Worm (Caenorhabditis elegans) whole organism, L4 larva: ENCODE measurements around the gene F09G8.10.
A peak's percentile ranks its signal among the peaks of the same experiment; 100 is the strongest.

Experiments
- daf-8 ChIP-seq: fragments of 200-800 bp; sonication (Bioruptor generic); IDR thresholded peaks from 2 replicates; pipeline ENCODE4 v1.3.6; 2022; ENCODE audit warnings: missing genetic modification characterization, missing compliant biosample characterization
- lin-13 ChIP-seq: fragments of 150-350 bp; optimal IDR thresholded peaks from 2 replicates; lab custom pipeline; 2014; ENCODE audit warnings: missing biosample characterization, missing genetic modification reagents, missing genetic modification characterization
- lin-15B ChIP-seq: fragments of 150-350 bp; sonication (generic microtip); optimal IDR thresholded peaks from 3 replicates; lab custom pipeline; 2014; ENCODE audit warnings: missing biosample characterization, missing genetic modification characterization
- nhr-11 ChIP-seq: fragments of 150-350 bp; optimal IDR thresholded peaks from 2 replicates; lab custom pipeline; 2014; ENCODE audit warnings: missing biosample characterization, missing genetic modification characterization
- nhr-25 ChIP-seq: sonication (generic microtip); optimal IDR thresholded peaks from 2 replicates; lab custom pipeline; 2017; ENCODE audit warnings: missing genetic modification characterization, mild to moderate bottlenecking, missing compliant biosample characterization, antibody characterized with exemption, moderate library complexity, borderline replicate concordance; ENCODE audit not compliant: insufficient read depth
- pqm-1 ChIP-seq: sonication (generic microtip); optimal IDR thresholded peaks from 2 replicates; lab custom pipeline; 2017; ENCODE audit warnings: missing biosample characterization, missing genetic modification characterization
- spr-1 ChIP-seq: sonication (generic microtip); optimal IDR thresholded peaks from 2 replicates; lab custom pipeline; 2016; ENCODE audit warnings: mild to moderate bottlenecking, missing genetic modification characterization, missing compliant biosample characterization
- ztf-11 ChIP-seq: fragments of 150-350 bp; optimal IDR thresholded peaks from 2 replicates; lab custom pipeline; 2014; ENCODE audit warnings: missing biosample characterization, missing genetic modification characterization

- TF ChIP-seq pqm-1 (tag; lab: Kevin White, UChicago) (peak; percentile 39), lin-15B (tag; lab: Kevin White, UChicago) (no peak), nhr-11 (tag; lab: Kevin White, UChicago) (no peak), lin-13 (GFP tag; lab: Kevin White, UChicago) (no peak), ztf-11 (tag; lab: Kevin White, UChicago) (no peak), daf-8 (GFP tag; lab: Robert Waterston, UW) (no peak), nhr-25 (tag; lab: Kevin White, UChicago) (no peak), spr-1 (tag; lab: Kevin White, UChicago) (no peak)
These were observed 34.1 kb downstream of the F09G8.10 start, which contains the start of gene tsp-2 for ce11 chrIII:8237827-8238226.
